Worm (Caenorhabditis elegans) whole organism, L1 larva: ENCODE results near the gene tmem-17.

ENCODE experiments used
- C16A3.4 ChIP-seq: fragments of 150-350 bp; optimal IDR thresholded peaks from 2 replicates; lab custom pipeline; 2014; ENCODE audit warnings: missing biosample characterization, missing genetic modification characterization
- C34B4.2 ChIP-seq: sonication (generic microtip); optimal IDR thresholded peaks from 2 replicates; lab custom pipeline; 2017; ENCODE audit warnings: mild to moderate bottlenecking, missing genetic modification characterization, missing compliant biosample characterization
- F16B12.6 ChIP-seq: fragments of 150-350 bp; optimal IDR thresholded peaks from 2 replicates; lab custom pipeline; 2014; ENCODE audit warnings: missing biosample characterization, missing genetic modification characterization
- Y116A8C.19 ChIP-seq: sonication (generic microtip); optimal IDR thresholded peaks from 2 replicates; lab custom pipeline; 2016; ENCODE audit warnings: missing compliant biosample characterization, missing genetic modification characterization, borderline replicate concordance
- aha-1 ChIP-seq: fragments of 150-350 bp; optimal IDR thresholded peaks from 2 replicates; lab custom pipeline; 2014; ENCODE audit warnings: missing biosample characterization, missing genetic modification characterization
- alr-1 ChIP-seq: fragments of 200-800 bp; sonication (Bioruptor generic); optimal IDR thresholded peaks from 2 replicates; lab custom pipeline; 2018; ENCODE audit warnings: borderline replicate concordance, mild to moderate bottlenecking, missing genetic modification characterization, missing compliant biosample characterization
- blmp-1 ChIP-seq: fragments of 150-350 bp; optimal IDR thresholded peaks from 2 replicates; lab custom pipeline; 2014; ENCODE audit warnings: missing biosample characterization, missing genetic modification characterization
- ceh-8 ChIP-seq: fragments of 200-800 bp; sonication (Bioruptor generic); optimal IDR thresholded peaks from 2 replicates; lab custom pipeline; 2018; ENCODE audit warnings: mild to moderate bottlenecking, missing genetic modification characterization, moderate library complexity, missing compliant biosample characterization
- ceh-88 ChIP-seq: fragments of 200-800 bp; sonication (Bioruptor generic); IDR thresholded peaks from 2 replicates; pipeline ENCODE4 v1.3.6; 2022; ENCODE audit warnings: missing genetic modification characterization, missing compliant biosample characterization
- ceh-90 ChIP-seq: sonication (generic microtip); optimal IDR thresholded peaks from 2 replicates; lab custom pipeline; 2016; ENCODE audit warnings: missing genetic modification characterization, missing compliant biosample characterization
- efl-1 ChIP-seq, 4 experiments: fragments of 150-350 bp; optimal IDR thresholded peaks in 3 of 4; peaks in 1 of 4; 1 replicate in 1 of 4; 2 replicates in 3 of 4; lab custom pipeline; 2014; ENCODE audit warnings: missing biosample characterization in 2 of 4, missing genetic modification characterization in 2 of 4, missing genetic modification reagents in 2 of 4
- egl-27 ChIP-seq, 2 experiments: fragments of 150-350 bp in 1 of 2; sonication (generic microtip); optimal IDR thresholded peaks; 3 replicates each; lab custom pipeline; 2017 to 2018; ENCODE audit warnings: missing biosample characterization in 2 of 2, missing genetic modification characterization in 2 of 2, missing genetic modification reagents in 2 of 2
- elt-2 ChIP-seq: sonication (generic microtip); optimal IDR thresholded peaks from 2 replicates; lab custom pipeline; 2016; ENCODE audit warnings: missing genetic modification characterization, mild to moderate bottlenecking, inconsistent platforms, missing compliant biosample characterization, missing genetic modification reagents
- elt-3 ChIP-seq, 6 experiments: fragments of 150-350 bp in 1 of 6; sonication (generic microtip); optimal IDR thresholded peaks; 2 replicates each; lab custom pipeline; 2017 to 2018; ENCODE audit warnings: missing biosample characterization in 6 of 6, missing genetic modification characterization in 6 of 6, inconsistent platforms in 1 of 6
- fkh-4 ChIP-seq: sonication (generic microtip); optimal IDR thresholded peaks from 2 replicates; lab custom pipeline; 2016; ENCODE audit warnings: missing compliant biosample characterization, missing genetic modification characterization, borderline replicate concordance
- fos-1 ChIP-seq: fragments of 150-350 bp; optimal IDR thresholded peaks from 2 replicates; lab custom pipeline; 2014; ENCODE audit warnings: missing biosample characterization, missing genetic modification characterization
- grh-1 ChIP-seq: fragments of 200-800 bp; sonication (Bioruptor generic); IDR thresholded peaks from 2 replicates; pipeline ENCODE4 v1.3.6; 2022; ENCODE audit warnings: missing genetic modification reagents, missing genetic modification characterization, missing compliant biosample characterization
- hpl-2 ChIP-seq: fragments of 150-350 bp; optimal IDR thresholded peaks from 2 replicates; lab custom pipeline; 2014; ENCODE audit warnings: missing biosample characterization, missing genetic modification reagents, missing genetic modification characterization
- irx-1 ChIP-seq: sonication (generic microtip); optimal IDR thresholded peaks from 2 replicates; lab custom pipeline; 2016; ENCODE audit warnings: missing genetic modification characterization, missing compliant biosample characterization
- isw-1 ChIP-seq: fragments of 200-800 bp; sonication (Bioruptor generic); IDR thresholded peaks from 2 replicates; pipeline ENCODE4 v1.3.6; 2022; ENCODE audit warnings: missing genetic modification characterization, missing compliant biosample characterization
- lin-14 ChIP-seq: fragments of 200-800 bp; sonication (Bioruptor generic); optimal IDR thresholded peaks from 2 replicates; lab custom pipeline; 2018; ENCODE audit warnings: mild to moderate bottlenecking, missing genetic modification characterization, moderate library complexity, missing compliant biosample characterization
- lin-35 ChIP-seq, 2 experiments: fragments of 150-350 bp; optimal IDR thresholded peaks; 2 replicates each; lab custom pipeline; 2014; ENCODE audit warnings: missing biosample characterization in 2 of 2, missing genetic modification characterization in 2 of 2, missing genetic modification reagents in 2 of 2
- lsy-2 ChIP-seq, 2 experiments: fragments of 150-350 bp; optimal IDR thresholded peaks; 2 replicates each; lab custom pipeline; 2014; ENCODE audit warnings: missing biosample characterization in 2 of 2, missing genetic modification characterization in 2 of 2
- mab-9 ChIP-seq: fragments of 200-800 bp; sonication (Bioruptor generic); IDR thresholded peaks from 2 replicates; pipeline ENCODE4 v1.3.6; 2022; ENCODE audit warnings: missing genetic modification reagents, missing genetic modification characterization, missing compliant biosample characterization
- mdl-1 ChIP-seq, 2 experiments: fragments of 150-350 bp; optimal IDR thresholded peaks; 2 replicates each; lab custom pipeline; 2014 to 2017; ENCODE audit warnings: missing biosample characterization in 2 of 2, missing genetic modification characterization in 2 of 2, inconsistent platforms in 1 of 2
- mef-2 ChIP-seq: fragments of 150-350 bp; optimal IDR thresholded peaks from 2 replicates; lab custom pipeline; 2014; ENCODE audit warnings: missing biosample characterization, missing genetic modification characterization
- mep-1 ChIP-seq: fragments of 150-350 bp; optimal IDR thresholded peaks from 2 replicates; lab custom pipeline; 2014; ENCODE audit warnings: missing biosample characterization, missing genetic modification characterization
- nhr-11 ChIP-seq: fragments of 150-350 bp; optimal IDR thresholded peaks from 2 replicates; lab custom pipeline; 2014; ENCODE audit warnings: missing biosample characterization, missing genetic modification characterization
- nhr-12 ChIP-seq: sonication (generic microtip); optimal IDR thresholded peaks from 2 replicates; lab custom pipeline; 2017; ENCODE audit warnings: missing biosample characterization, missing genetic modification characterization
- nhr-20 ChIP-seq: sonication (generic microtip); optimal IDR thresholded peaks from 2 replicates; lab custom pipeline; 2016; ENCODE audit warnings: mild to moderate bottlenecking, missing genetic modification characterization, missing compliant biosample characterization
- nhr-237 ChIP-seq: fragments of 150-350 bp; optimal IDR thresholded peaks from 2 replicates; lab custom pipeline; 2014; ENCODE audit warnings: missing biosample characterization, missing genetic modification characterization
- nhr-47 ChIP-seq: sonication (generic microtip); optimal IDR thresholded peaks from 2 replicates; lab custom pipeline; 2016; ENCODE audit warnings: mild to moderate bottlenecking, missing genetic modification characterization, moderate library complexity, missing compliant biosample characterization
- nhr-71 ChIP-seq: sonication (generic microtip); optimal IDR thresholded peaks from 2 replicates; lab custom pipeline; 2016; ENCODE audit warnings: mild to moderate bottlenecking, missing genetic modification characterization, moderate library complexity, missing compliant biosample characterization
- nhr-77 ChIP-seq: fragments of 150-350 bp; optimal IDR thresholded peaks from 2 replicates; lab custom pipeline; 2014; ENCODE audit warnings: missing biosample characterization, missing genetic modification characterization
- nhr-84 ChIP-seq: sonication (generic microtip); optimal IDR thresholded peaks from 2 replicates; lab custom pipeline; 2017; ENCODE audit warnings: missing biosample characterization, missing genetic modification characterization
- pax-3 ChIP-seq: fragments of 200-800 bp; sonication (Bioruptor generic); optimal IDR thresholded peaks from 2 replicates; lab custom pipeline; 2018; ENCODE audit warnings: mild to moderate bottlenecking, missing genetic modification characterization, moderate library complexity, missing compliant biosample characterization
- pqm-1 ChIP-seq: sonication (generic microtip); optimal IDR thresholded peaks from 3 replicates; lab custom pipeline; 2017; ENCODE audit warnings: missing biosample characterization, missing genetic modification characterization
- skn-1 ChIP-seq: fragments of 150-350 bp; optimal IDR thresholded peaks from 2 replicates; lab custom pipeline; 2014; ENCODE audit warnings: missing biosample characterization, missing genetic modification characterization
- snpc-4 ChIP-seq: fragments of 150-350 bp; optimal IDR thresholded peaks from 2 replicates; lab custom pipeline; 2014; ENCODE audit warnings: missing biosample characterization, missing genetic modification characterization
- snu-23 ChIP-seq: sonication (generic microtip); optimal IDR thresholded peaks from 2 replicates; lab custom pipeline; 2016; ENCODE audit warnings: missing genetic modification characterization, missing compliant biosample characterization
- sox-4 ChIP-seq: sonication (generic microtip); optimal IDR thresholded peaks from 2 replicates; lab custom pipeline; 2016; ENCODE audit warnings: missing genetic modification characterization, missing compliant biosample characterization
- sptf-1 ChIP-seq: fragments of 150-350 bp; optimal IDR thresholded peaks from 2 replicates; lab custom pipeline; 2014; ENCODE audit warnings: missing biosample characterization, missing genetic modification characterization
- sup-37 ChIP-seq: fragments of 200-800 bp; sonication (Bioruptor generic); optimal IDR thresholded peaks from 2 replicates; lab custom pipeline; 2018; ENCODE audit warnings: mild to moderate bottlenecking, missing genetic modification characterization, missing compliant biosample characterization
- swsn-7 ChIP-seq: sonication (generic microtip); optimal IDR thresholded peaks from 2 replicates; lab custom pipeline; 2016; ENCODE audit warnings: missing genetic modification characterization, missing compliant biosample characterization
- tlp-1 ChIP-seq: fragments of 150-350 bp; optimal IDR thresholded peaks from 2 replicates; lab custom pipeline; 2014; ENCODE audit warnings: missing biosample characterization, missing genetic modification characterization
- unc-130 ChIP-seq: fragments of 150-350 bp; optimal IDR thresholded peaks from 2 replicates; lab custom pipeline; 2017; ENCODE audit warnings: missing biosample characterization, missing genetic modification characterization, inconsistent platforms
- unc-62 ChIP-seq: fragments of 150-350 bp; optimal IDR thresholded peaks from 2 replicates; lab custom pipeline; 2014; ENCODE audit warnings: missing biosample characterization, missing genetic modification reagents, missing genetic modification characterization
- unc-86 ChIP-seq: sonication (generic microtip); optimal IDR thresholded peaks from 2 replicates; lab custom pipeline; 2016; ENCODE audit warnings: missing genetic modification characterization, missing compliant biosample characterization
- vab-15 ChIP-seq: sonication (generic microtip); optimal IDR thresholded peaks from 2 replicates; lab custom pipeline; 2017; ENCODE audit warnings: missing genotype, mild to moderate bottlenecking, missing genetic modification characterization, missing compliant biosample characterization
- xbp-1 ChIP-seq: sonication (generic microtip); optimal IDR thresholded peaks from 2 replicates; lab custom pipeline; 2016; ENCODE audit warnings: missing genetic modification characterization, missing compliant biosample characterization
- zag-1 ChIP-seq: fragments of 150-350 bp; optimal IDR thresholded peaks from 2 replicates; lab custom pipeline; 2014; ENCODE audit warnings: missing biosample characterization, missing genetic modification characterization
- zip-4 ChIP-seq: fragments of 200-800 bp; sonication (Bioruptor generic); optimal IDR thresholded peaks from 2 replicates; lab custom pipeline; 2018; ENCODE audit warnings: mild to moderate bottlenecking, missing genetic modification characterization, moderate library complexity, missing compliant biosample characterization
- ztf-11 ChIP-seq, 2 experiments: sonication (generic microtip); optimal IDR thresholded peaks; 2 replicates each; lab custom pipeline; 2016 to 2017; ENCODE audit warnings: missing genetic modification characterization in 2 of 2, missing biosample characterization in 1 of 2, missing compliant biosample characterization in 1 of 2
- ztf-4 ChIP-seq: fragments of 150-350 bp; optimal IDR thresholded peaks from 2 replicates; lab custom pipeline; 2014; ENCODE audit warnings: missing biosample characterization, missing genetic modification characterization

The tmem-17 gene

DNA sequence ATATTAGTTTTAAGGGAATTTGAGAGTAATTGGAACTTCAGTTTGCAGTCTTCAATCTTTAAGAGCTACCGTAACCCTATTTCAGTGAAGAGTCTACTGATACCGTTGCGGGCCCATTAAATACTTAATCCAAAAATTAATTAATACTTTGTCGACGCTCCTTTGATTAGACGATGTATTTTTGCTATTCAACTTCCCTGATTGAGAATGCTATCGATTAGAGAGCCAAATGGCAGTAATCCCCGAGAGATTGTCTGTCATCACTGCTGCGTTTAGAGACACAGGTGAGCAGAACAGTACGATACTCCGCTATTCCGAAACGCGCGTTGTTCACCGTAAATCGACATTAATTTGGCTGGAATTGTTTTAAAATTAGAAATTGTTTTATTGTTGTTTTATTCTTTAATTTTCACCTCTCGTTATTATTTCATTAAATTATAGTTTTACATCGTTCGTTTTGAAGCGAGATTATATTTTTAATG, 48.9 kb upstream of the tmem-17 start, which contains the start of gene rfl-1 (continued):
- TF ChIP-seq irx-1 (no peak), ceh-90 (tag; lab: Kevin White, UChicago) (no peak), xbp-1 (tag; lab: Kevin White, UChicago) (peak; percentile 52), nhr-84 (tag; lab: Kevin White, UChicago) (no peak), swsn-7 (tag; lab: Kevin White, UChicago) (peak; percentile 59), efl-1 (optimal IDR thresholded peaks at IDR 0.05; lab: Kevin White, UChicago) (peak; percentile 77 to 79), efl-1 (GFP tag; optimal IDR thresholded peaks at IDR 0.05 in 1 of 2; lab: Kevin White, UChicago) (peak; percentile 74 to 96), mef-2 (tag; lab: Kevin White, UChicago) (no peak), pqm-1 (tag; lab: Kevin White, UChicago) (no peak), mdl-1 (tag; optimal IDR thresholded peaks at IDR 0.05; lab: Kevin White, UChicago) (no peak), F16B12.6 (tag; lab: Kevin White, UChicago) (peak; percentile 57), unc-86 (tag; lab: Kevin White, UChicago) (peak; percentile 35), nhr-237 (tag; lab: Kevin White, UChicago) (no peak), aha-1 (tag; lab: Kevin White, UChicago) (no peak), blmp-1 (tag; lab: Kevin White, UChicago) (peak; percentile 48), elt-2 (tag; lab: Kevin White, UChicago) (no peak), pax-3 (no peak), ceh-88 (GFP tag; lab: Robert Waterston, UW) (no peak), vab-15 (tag; lab: Kevin White, UChicago) (no peak), lsy-2 (tag; optimal IDR thresholded peaks at IDR 0.05; lab: Kevin White, UChicago) (peak; percentile 73 to 89), ztf-4 (no peak), tlp-1 (tag; lab: Kevin White, UChicago) (no peak), sup-37 (GFP tag; lab: Kevin White, UChicago) (no peak), lin-14 (GFP tag; lab: Kevin White, UChicago) (peak; percentile 61), snu-23 (GFP tag; lab: Kevin White, UChicago) (peak; percentile 70), C16A3.4 (tag; lab: Kevin White, UChicago) (peak; percentile 55), nhr-20 (tag; lab: Kevin White, UChicago) (peak; percentile 55), ceh-8 (GFP tag; lab: Kevin White, UChicago) (no peak), elt-3 (tag; optimal IDR thresholded peaks at IDR 0.05; lab: Kevin White, UChicago) (no peak), nhr-47 (tag; lab: Kevin White, UChicago) (peak; percentile 66), mep-1 (tag; lab: Kevin White, UChicago) (peak; percentile 61), egl-27 (tag; optimal IDR thresholded peaks at IDR 0.05; lab: Kevin White, UChicago) (no peak), nhr-12 (tag; lab: Kevin White, UChicago) (no peak), hpl-2 (GFP tag; lab: Kevin White, UChicago) (no peak), nhr-71 (tag; lab: Kevin White, UChicago) (peak; percentile 69), mab-9 (GFP tag; lab: Robert Waterston, UW) (no peak), isw-1 (GFP tag; lab: Robert Waterston, UW) (peak; percentile 63), ztf-11 (tag; optimal IDR thresholded peaks at IDR 0.05; lab: Kevin White, UChicago) (no peak), fos-1 (peak; percentile 31), sox-4 (tag; lab: Kevin White, UChicago) (no peak), snpc-4 (tag; lab: Kevin White, UChicago) (no peak), unc-130 (no peak), nhr-11 (tag; lab: Kevin White, UChicago) (no peak), zag-1 (tag; lab: Kevin White, UChicago) (no peak), alr-1 (tag; lab: Kevin White, UChicago) (no peak), skn-1 (peak; percentile 33), nhr-77 (tag; lab: Kevin White, UChicago) (no peak), lin-35 (GFP tag; optimal IDR thresholded peaks at IDR 0.05; lab: Kevin White, UChicago) (peak; percentile 70 to 77), fkh-4 (no peak), zip-4 (GFP tag; lab: Kevin White, UChicago) (no peak), sptf-1 (tag; lab: Kevin White, UChicago) (no peak), C34B4.2 (tag; lab: Kevin White, UChicago) (no peak), Y116A8C.19 (tag; lab: Kevin White, UChicago) (no peak), unc-62 (no peak), grh-1 (no peak)
